Worm (Caenorhabditis elegans) whole organism, L2 larva: ENCODE results near the gene golg-4.

Source experiments
- C34F6.9 ChIP-seq: fragments of 150-350 bp; optimal IDR thresholded peaks from 2 replicates; lab custom pipeline; 2014; ENCODE audit warnings: missing biosample characterization, missing genetic modification characterization
- F13H6.1 ChIP-seq: sonication (generic microtip); optimal IDR thresholded peaks from 2 replicates; lab custom pipeline; 2016; ENCODE audit warnings: missing genetic modification characterization, missing compliant biosample characterization
- R02D3.7 ChIP-seq: fragments of 150-350 bp; optimal IDR thresholded peaks from 2 replicates; lab custom pipeline; 2014; ENCODE audit warnings: missing biosample characterization, missing genetic modification characterization
- Y55F3AM.14 ChIP-seq: fragments of 200-800 bp; sonication (Bioruptor generic); optimal IDR thresholded peaks from 2 replicates; lab custom pipeline; 2018; ENCODE audit warnings: mild to moderate bottlenecking, missing genetic modification characterization, missing compliant biosample characterization
- alr-1 ChIP-seq: fragments of 150-350 bp; optimal IDR thresholded peaks from 2 replicates; lab custom pipeline; 2014; ENCODE audit warnings: missing biosample characterization, missing genetic modification characterization
- aly-2 ChIP-seq: fragments of 150-350 bp; optimal IDR thresholded peaks from 2 replicates; lab custom pipeline; 2014; ENCODE audit warnings: missing biosample characterization, missing genetic modification characterization
- ama-1 ChIP-seq: fragments of 150-350 bp; optimal IDR thresholded peaks from 2 replicates; lab custom pipeline; 2018; ENCODE audit warnings: inconsistent platforms
- blmp-1 ChIP-seq: sonication (generic microtip); optimal IDR thresholded peaks from 2 replicates; lab custom pipeline; 2017; ENCODE audit warnings: missing genetic modification characterization, mild to moderate bottlenecking, missing compliant biosample characterization, antibody characterized with exemption, moderate library complexity; ENCODE audit not compliant: insufficient read depth
- ceh-82 ChIP-seq: fragments of 150-350 bp; optimal IDR thresholded peaks from 2 replicates; lab custom pipeline; 2014; ENCODE audit warnings: missing biosample characterization, missing genetic modification characterization
- crh-2 ChIP-seq: sonication (generic microtip); optimal IDR thresholded peaks from 2 replicates; lab custom pipeline; 2017; ENCODE audit warnings: missing biosample characterization, missing genetic modification characterization
- dmd-4 ChIP-seq: sonication (generic microtip); optimal IDR thresholded peaks from 2 replicates; lab custom pipeline; 2017; ENCODE audit warnings: missing biosample characterization, missing genetic modification characterization
- egl-27 ChIP-seq: sonication (generic microtip); optimal IDR thresholded peaks from 3 replicates; lab custom pipeline; 2017; ENCODE audit warnings: missing biosample characterization, missing genetic modification reagents, missing genetic modification characterization
- elt-1 ChIP-seq: fragments of 150-350 bp; optimal IDR thresholded peaks from 2 replicates; lab custom pipeline; 2014; ENCODE audit warnings: missing biosample characterization, missing genetic modification characterization
- fos-1 ChIP-seq: fragments of 150-350 bp; optimal IDR thresholded peaks from 2 replicates; lab custom pipeline; 2014; ENCODE audit warnings: missing biosample characterization, missing genetic modification characterization
- gmeb-1 ChIP-seq: fragments of 150-350 bp; optimal IDR thresholded peaks from 2 replicates; lab custom pipeline; 2014; ENCODE audit warnings: missing biosample characterization, missing genetic modification characterization
- lin-11 ChIP-seq: fragments of 150-350 bp; sonication (generic microtip); optimal IDR thresholded peaks from 2 replicates; lab custom pipeline; 2014; ENCODE audit warnings: missing biosample characterization, missing genetic modification characterization, inconsistent platforms, mixed read lengths
- lin-13 ChIP-seq: fragments of 150-350 bp; optimal IDR thresholded peaks from 2 replicates; lab custom pipeline; 2014; ENCODE audit warnings: missing biosample characterization, missing genetic modification reagents, missing genetic modification characterization
- lsy-2 ChIP-seq, 2 experiments: fragments of 150-350 bp in 1 of 2; sonication (generic microtip) in 1 of 2; optimal IDR thresholded peaks; 2 replicates each; lab custom pipeline; 2014 to 2017; ENCODE audit warnings: missing biosample characterization in 2 of 2, missing genetic modification characterization in 2 of 2
- nhr-10 ChIP-seq: sonication (generic microtip); optimal IDR thresholded peaks from 2 replicates; lab custom pipeline; 2017; ENCODE audit warnings: missing biosample characterization, missing genetic modification characterization
- nhr-12 ChIP-seq: fragments of 150-350 bp; optimal IDR thresholded peaks from 2 replicates; lab custom pipeline; 2014; ENCODE audit warnings: missing biosample characterization, missing genetic modification characterization
- nhr-129 ChIP-seq: fragments of 150-350 bp; optimal IDR thresholded peaks from 2 replicates; lab custom pipeline; 2014; ENCODE audit warnings: missing biosample characterization, missing genetic modification characterization
- nhr-21 ChIP-seq: fragments of 150-350 bp; optimal IDR thresholded peaks from 2 replicates; lab custom pipeline; 2014; ENCODE audit warnings: missing biosample characterization, missing genetic modification characterization
- nhr-23 ChIP-seq: fragments of 150-350 bp; optimal IDR thresholded peaks from 2 replicates; lab custom pipeline; 2014; ENCODE audit warnings: missing biosample characterization, missing genetic modification reagents, missing genetic modification characterization
- nhr-25 ChIP-seq: fragments of 150-350 bp; sonication (generic microtip); optimal IDR thresholded peaks from 3 replicates; lab custom pipeline; 2014; ENCODE audit warnings: missing biosample characterization, missing genetic modification characterization
- nhr-6 ChIP-seq: fragments of 150-350 bp; optimal IDR thresholded peaks from 2 replicates; lab custom pipeline; 2014; ENCODE audit warnings: missing biosample characterization, missing genetic modification characterization
- nhr-77 ChIP-seq: fragments of 150-350 bp; optimal IDR thresholded peaks from 2 replicates; lab custom pipeline; 2014; ENCODE audit warnings: missing biosample characterization, missing genetic modification characterization
- peb-1 ChIP-seq: fragments of 150-350 bp; optimal IDR thresholded peaks from 2 replicates; lab custom pipeline; 2014; ENCODE audit warnings: missing biosample characterization, missing genetic modification characterization
- sem-4 ChIP-seq: fragments of 150-350 bp; optimal IDR thresholded peaks from 2 replicates; lab custom pipeline; 2014; ENCODE audit warnings: missing biosample characterization, missing genetic modification reagents, missing genetic modification characterization
- skn-1 ChIP-seq: sonication (generic microtip); optimal IDR thresholded peaks from 2 replicates; lab custom pipeline; 2017; ENCODE audit warnings: missing biosample characterization, missing genetic modification characterization
- sma-3 ChIP-seq: sonication (generic microtip); optimal IDR thresholded peaks from 2 replicates; lab custom pipeline; 2016; ENCODE audit warnings: missing genetic modification reagents, missing genetic modification characterization, missing compliant biosample characterization
- sma-9 ChIP-seq, 2 experiments: fragments of 150-350 bp in 1 of 2; sonication (generic microtip) in 1 of 2; optimal IDR thresholded peaks; 2 replicates each; lab custom pipeline; 2014 to 2016; ENCODE audit warnings: missing genetic modification characterization in 2 of 2, mild to moderate bottlenecking in 1 of 2, missing biosample characterization in 1 of 2, missing compliant biosample characterization in 1 of 2, missing genetic modification reagents in 1 of 2, moderate library complexity in 1 of 2
- snpc-4 ChIP-seq: fragments of 150-350 bp; optimal IDR thresholded peaks from 2 replicates; lab custom pipeline; 2014; ENCODE audit warnings: missing biosample characterization, missing genetic modification characterization
- unc-55 ChIP-seq: fragments of 150-350 bp; sonication (generic microtip); optimal IDR thresholded peaks from 3 replicates; lab custom pipeline; 2014; ENCODE audit warnings: missing biosample characterization, missing genetic modification reagents, missing genetic modification characterization
- unc-62 ChIP-seq: fragments of 150-350 bp; optimal IDR thresholded peaks from 2 replicates; lab custom pipeline; 2014; ENCODE audit warnings: missing biosample characterization, missing genetic modification reagents, missing genetic modification characterization
- zag-1 ChIP-seq: fragments of 150-350 bp; optimal IDR thresholded peaks from 2 replicates; lab custom pipeline; 2014; ENCODE audit warnings: missing biosample characterization, missing genetic modification characterization
- ztf-1 ChIP-seq: fragments of 200-800 bp; sonication (Bioruptor generic); conservative IDR thresholded peaks from 2 replicates; pipeline ENCODE4 v1.3.6; 2022; ENCODE audit warnings: missing genetic modification characterization, missing compliant biosample characterization
- ztf-11 ChIP-seq: sonication (generic microtip); optimal IDR thresholded peaks from 2 replicates; lab custom pipeline; 2017; ENCODE audit warnings: missing biosample characterization, missing genetic modification characterization

Gene golg-4

DNA sequence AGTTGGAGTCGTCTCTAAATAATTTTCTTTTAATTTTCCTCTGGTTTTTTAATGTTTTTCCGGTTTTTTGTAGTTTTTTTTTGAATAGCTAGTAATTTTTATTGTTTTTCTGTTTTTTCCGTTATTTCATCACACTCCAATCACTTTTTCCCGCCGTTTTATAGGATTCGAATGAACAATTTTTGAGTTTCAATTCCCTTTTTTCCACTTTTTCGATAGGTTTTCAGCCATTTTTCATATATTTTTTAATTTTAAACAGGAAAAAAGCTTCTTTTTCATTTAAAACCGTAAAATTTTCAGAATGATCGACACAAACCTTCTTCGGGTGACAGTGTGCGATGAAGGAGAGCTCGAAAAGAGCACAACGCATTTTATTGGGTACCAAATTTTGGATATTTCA, 56.0 kb downstream of the golg-4 start, which contains the start of gene pph-6:
Gene pph-6, plus strand, starts transcription at position 301 of the 400 bp plus-strand sequence.
- TF ChIP-seq ztf-1 (GFP tag; lab: Robert Waterston, UW): no peak
- TF ChIP-seq nhr-12: no peak
- no peak for TF ChIP-seq gmeb-1
- TF ChIP-seq ama-1 (lab: Kevin White, UChicago): no peak

DNA sequence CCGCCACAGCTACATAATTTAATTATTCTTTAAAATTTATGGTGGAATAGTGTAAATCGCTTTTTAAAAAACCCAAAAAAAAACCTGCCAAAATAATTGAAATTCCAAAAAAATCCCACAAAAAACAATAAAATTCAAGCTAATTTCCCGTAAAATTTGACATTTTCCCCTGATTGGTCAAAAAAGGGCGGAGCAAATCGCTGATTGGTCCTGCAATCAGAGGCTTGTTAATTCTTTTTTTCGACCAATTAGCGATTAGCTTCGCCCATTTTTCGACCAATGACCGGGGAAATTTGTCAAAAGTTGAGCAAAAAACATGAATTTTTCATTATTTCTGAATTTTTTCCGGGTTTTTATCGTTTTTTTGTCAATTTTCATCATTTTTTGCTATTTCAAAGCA, 61.6 kb downstream of the golg-4 start:
- TF ChIP-seq ceh-82 (tag; lab: Kevin White, UChicago) (no peak), gmeb-1 (no peak), C34F6.9 (no peak), blmp-1 (no peak), elt-1 (tag; lab: Kevin White, UChicago) (no peak), lin-11 (no peak), snpc-4 (tag; lab: Kevin White, UChicago) (no peak), nhr-23 (tag; lab: Kevin White, UChicago) (no peak), peb-1 (tag; lab: Kevin White, UChicago) (no peak), alr-1 (no peak), dmd-4 (tag; lab: Kevin White, UChicago) (no peak), nhr-129 (tag; lab: Kevin White, UChicago) (no peak), Y55F3AM.14 (GFP tag; lab: Kevin White, UChicago) (no peak)

DNA sequence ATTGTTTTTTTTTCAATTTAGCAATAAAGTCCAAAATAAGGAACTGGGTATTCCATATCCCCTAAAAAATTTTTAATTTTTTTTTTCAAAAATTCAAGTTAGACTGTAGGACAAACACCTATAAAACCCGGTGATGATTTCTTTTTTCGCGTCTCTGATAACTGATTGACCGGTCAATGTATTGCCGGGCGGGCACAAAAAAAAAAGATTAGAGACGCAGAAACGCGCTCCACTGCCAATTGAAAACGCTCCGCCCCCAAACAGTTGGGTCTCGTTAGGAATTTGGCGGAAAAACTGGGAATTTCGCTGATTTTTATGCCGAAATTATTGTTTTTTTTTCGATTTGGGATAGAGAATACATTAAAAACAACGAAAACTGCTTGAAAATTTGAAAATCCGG, 63.0 kb downstream of the golg-4 start:
- TF ChIP-seq skn-1 (no peak), fos-1 (tag; lab: Kevin White, UChicago) (peak; percentile 39), ztf-11 (tag; lab: Kevin White, UChicago) (no peak)

DNA sequence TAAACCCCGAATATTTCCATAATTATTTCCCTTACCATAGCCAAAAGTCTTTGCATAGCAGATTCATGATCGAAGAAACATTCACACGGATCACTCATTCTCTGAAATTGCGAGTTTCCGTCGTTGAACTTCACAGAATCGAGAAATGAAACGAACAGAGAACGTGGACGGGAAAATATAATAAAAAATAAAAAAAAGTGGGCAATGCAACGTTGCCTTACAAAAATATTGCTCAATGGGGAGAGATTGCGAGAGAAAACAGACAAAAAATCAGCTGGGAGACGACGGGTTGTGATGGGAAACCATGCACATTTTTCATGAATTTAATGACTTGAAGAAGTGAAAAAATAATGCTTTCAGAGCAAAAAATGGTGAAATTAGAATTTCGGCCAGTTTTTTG, 64.3 kb downstream of the golg-4 start, which contains the start of gene smim-14:
Gene smim-14, minus strand, starts transcription at position 101 of the 400 bp plus-strand sequence.
- TF ChIP-seq fos-1 (tag; lab: Kevin White, UChicago): peak; percentile 13
- TF ChIP-seq aly-2: no peak

DNA sequence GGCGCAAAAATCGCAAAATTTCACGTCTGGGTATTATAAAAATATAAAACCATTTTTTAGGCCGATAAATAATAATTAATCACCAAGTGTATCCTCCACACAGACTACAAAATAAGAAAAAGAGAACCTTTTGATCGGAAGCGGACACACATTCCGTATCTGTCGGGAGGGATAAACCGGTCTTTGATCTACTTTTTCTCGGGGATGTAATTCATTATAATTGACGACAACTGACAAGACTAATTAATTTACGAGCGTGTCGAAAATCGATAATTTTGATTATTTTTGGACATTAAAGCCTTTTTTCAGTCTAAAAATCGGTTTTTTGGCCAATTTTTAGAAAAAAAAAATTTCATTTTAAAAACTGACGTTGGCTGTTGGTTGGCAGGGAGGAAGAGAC, 65.1 kb downstream of the golg-4 start:
- TF ChIP-seq zag-1 (tag; lab: Kevin White, UChicago) (no peak), unc-62 (GFP tag; lab: Kevin White, UChicago) (peak; percentile 1), nhr-12 (no peak), ceh-82 (tag; lab: Kevin White, UChicago) (no peak), nhr-23 (tag; lab: Kevin White, UChicago) (no peak), elt-1 (tag; lab: Kevin White, UChicago) (no peak), nhr-21 (peak; percentile 22), crh-2 (tag; lab: Kevin White, UChicago) (no peak), aly-2 (no peak), ztf-1 (GFP tag; lab: Robert Waterston, UW) (no peak), sma-3 (GFP tag; lab: Kevin White, UChicago) (peak; percentile 7), nhr-77 (no peak)
- TF ChIP-seq, all 48 proteins: peak for 3

DNA sequence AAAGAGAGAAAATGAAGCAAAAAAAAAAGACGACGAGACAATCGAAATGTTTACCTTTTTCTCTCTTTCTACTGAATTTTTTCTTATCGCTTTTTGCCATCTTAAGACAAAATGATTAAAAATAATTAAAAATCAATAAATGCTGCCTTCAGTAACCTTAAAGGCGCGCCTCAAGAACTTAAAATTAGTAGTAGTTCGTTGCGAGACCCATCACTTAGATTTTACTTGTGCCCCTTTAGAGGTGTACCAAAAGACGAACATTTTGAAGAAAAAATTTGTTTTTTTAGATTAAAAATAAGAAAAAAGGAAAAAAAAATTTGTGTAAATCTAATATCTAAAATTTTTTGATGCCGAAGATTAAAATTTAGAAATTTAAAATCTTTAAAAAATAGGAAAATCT, 65.6 kb downstream of the golg-4 start:
- TF ChIP-seq nhr-129 (tag; lab: Kevin White, UChicago): no peak

DNA sequence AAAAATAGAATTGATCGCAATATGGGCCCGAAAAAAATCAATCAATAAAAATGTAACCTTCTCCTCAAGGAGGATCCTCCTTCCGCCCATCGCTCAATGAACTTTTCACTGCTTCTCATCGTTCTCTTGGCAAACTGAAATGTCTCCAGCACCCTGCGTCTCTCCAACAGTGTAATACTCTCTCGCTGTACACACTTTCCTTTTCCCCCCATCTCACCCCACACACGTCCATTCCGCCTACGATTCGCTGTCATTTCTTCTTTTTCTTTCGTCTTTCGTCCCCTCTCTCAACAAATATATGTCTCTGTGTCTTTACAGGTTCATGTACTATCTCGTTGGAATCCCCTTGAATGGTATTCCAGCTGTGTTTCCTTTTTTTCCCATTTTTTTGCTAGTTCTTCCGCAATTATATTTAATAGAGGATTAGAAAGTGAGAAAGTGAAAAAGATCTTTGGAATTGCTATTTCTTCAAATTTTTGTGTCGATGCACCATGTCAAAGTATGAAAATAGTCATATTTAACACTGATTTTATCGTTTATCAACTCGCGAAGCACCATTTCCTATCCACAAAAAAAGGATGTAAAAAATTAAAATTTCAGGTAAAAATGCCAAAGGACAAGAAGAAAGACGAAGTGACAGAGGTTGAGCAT, 66.2 kb downstream of the golg-4 start, which contains the start of gene rsu-1:
Gene rsu-1, plus strand, starts transcription at position 601 of the 651 bp plus-strand sequence.
- peak; percentile 28 for TF ChIP-seq egl-27
- peak; percentile 50 for TF ChIP-seq crh-2 (tag; lab: Kevin White, UChicago)
- TF ChIP-seq nhr-6 (tag; lab: Kevin White, UChicago): peak; percentile 56
- TF ChIP-seq sma-3 (GFP tag; lab: Kevin White, UChicago): peak; percentile 58
- peak; percentile 15 for TF ChIP-seq gmeb-1
- peak; percentile 78 for TF ChIP-seq fos-1 (tag; lab: Kevin White, UChicago)
- peak; percentile 49 for TF ChIP-seq unc-55 (GFP tag; lab: Kevin White, UChicago)
- no peak for TF ChIP-seq lin-11
- peak; percentile 74 for TF ChIP-seq blmp-1
- no peak for TF ChIP-seq zag-1 (tag; lab: Kevin White, UChicago)
- TF ChIP-seq C34F6.9: peak; percentile 75
- TF ChIP-seq sma-9 (GFP tag; optimal IDR thresholded peaks at IDR 0.05; lab: Kevin White, UChicago): peak; percentile 59
- no peak for TF ChIP-seq sma-9 (tag; optimal IDR thresholded peaks at IDR 0.05; lab: Kevin White, UChicago)
- TF ChIP-seq lsy-2 (tag; optimal IDR thresholded peaks at IDR 0.05; lab: Kevin White, UChicago): peak; percentile 33 to 67
- peak; percentile 85 for TF ChIP-seq F13H6.1 (tag; lab: Kevin White, UChicago)
- TF ChIP-seq nhr-129 (tag; lab: Kevin White, UChicago): peak; percentile 77
- no peak for TF ChIP-seq nhr-23 (tag; lab: Kevin White, UChicago)
- peak; percentile 31 for TF ChIP-seq nhr-21
- TF ChIP-seq nhr-10 (tag; lab: Kevin White, UChicago): no peak
- TF ChIP-seq nhr-25 (tag; lab: Kevin White, UChicago): peak; percentile 72
- TF ChIP-seq R02D3.7 (tag; lab: Kevin White, UChicago): no peak
- TF ChIP-seq lin-13 (GFP tag; lab: Kevin White, UChicago): peak; percentile 19
- peak; percentile 34 for TF ChIP-seq sem-4 (tag; lab: Kevin White, UChicago)
